Fruit fly (Drosophila melanogaster) whole organism, embryonic: ENCODE results near the gene Lerp.

Experiments
- Aef1 ChIP-seq: fragments of 200-800 bp; sonication (Bioruptor generic); IDR thresholded peaks from 3 replicates; pipeline ENCODE4 v1.3.6; 2022; ENCODE audit warnings: missing biosample characterization, missing genetic modification characterization
- Asciz ChIP-seq: fragments of 200-800 bp; sonication (Bioruptor generic); optimal IDR thresholded peaks from 2 replicates; lab custom pipeline; 2017; ENCODE audit warnings: missing biosample characterization, mild to moderate bottlenecking, missing genetic modification characterization, missing genetic modification reagents
- CG10366 ChIP-seq: fragments of 200-800 bp; sonication (Bioruptor generic); IDR thresholded peaks from 2 replicates; pipeline ENCODE4 v1.3.6; 2022; ENCODE audit warnings: missing biosample characterization, missing genetic modification characterization
- CG10431 ChIP-seq: fragments of 200-800 bp; sonication (Bioruptor generic); optimal IDR thresholded peaks from 3 replicates; lab custom pipeline; 2018; ENCODE audit warnings: missing biosample characterization, mild to moderate bottlenecking, missing genetic modification characterization
- CG10543 ChIP-seq: fragments of 200-800 bp; sonication (Bioruptor generic); optimal IDR thresholded peaks from 3 replicates; lab custom pipeline; 2017; ENCODE audit warnings: missing biosample characterization, mild to moderate bottlenecking, missing genetic modification characterization, moderate library complexity
- CG10654 ChIP-seq: fragments of 200-800 bp; sonication (Bioruptor generic); optimal IDR thresholded peaks from 2 replicates; lab custom pipeline; 2016; ENCODE audit warnings: missing biosample characterization, missing genetic modification characterization
- CG11723 ChIP-seq: fragments of 200-800 bp; sonication (Bioruptor generic); optimal IDR thresholded peaks from 2 replicates; lab custom pipeline; 2017; ENCODE audit warnings: missing biosample characterization, mild to moderate bottlenecking, missing genetic modification characterization
- CG12071 ChIP-seq: fragments of 200-800 bp; sonication (Bioruptor generic); optimal IDR thresholded peaks from 3 replicates; lab custom pipeline; 2018; ENCODE audit warnings: missing biosample characterization, mild to moderate bottlenecking, missing genetic modification characterization
- CG12219 ChIP-seq: fragments of 200-800 bp; sonication (Bioruptor generic); optimal IDR thresholded peaks from 3 replicates; lab custom pipeline; 2018; ENCODE audit warnings: missing biosample characterization, mild to moderate bottlenecking, missing genetic modification characterization
- CG13775 ChIP-seq: fragments of 200-800 bp; sonication (Bioruptor generic); optimal IDR thresholded peaks from 3 replicates; lab custom pipeline; 2017; ENCODE audit warnings: missing biosample characterization, mild to moderate bottlenecking, missing genetic modification characterization
- CG1647 ChIP-seq: fragments of 200-800 bp; sonication (Bioruptor generic); optimal IDR thresholded peaks from 3 replicates; lab custom pipeline; 2016; ENCODE audit warnings: missing biosample characterization, missing genetic modification characterization
- CG31365 ChIP-seq: fragments of 200-800 bp; sonication (Bioruptor generic); optimal IDR thresholded peaks from 2 replicates; lab custom pipeline; 2018; ENCODE audit warnings: missing biosample characterization, mild to moderate bottlenecking, missing genetic modification characterization
- CG7556 ChIP-seq: fragments of 200-800 bp; sonication (Bioruptor generic); optimal IDR thresholded peaks from 2 replicates; lab custom pipeline; 2017; ENCODE audit warnings: missing biosample characterization, mild to moderate bottlenecking, missing genetic modification characterization
- CG7963 ChIP-seq: fragments of 200-800 bp; sonication (Bioruptor generic); IDR thresholded peaks from 3 replicates; pipeline ENCODE4 v1.3.6; 2022; ENCODE audit warnings: missing biosample characterization, missing genetic modification characterization; ENCODE audit not compliant: partially characterized antibody
- CG8089 ChIP-seq: fragments of 200-800 bp; sonication (Bioruptor generic); optimal IDR thresholded peaks from 3 replicates; lab custom pipeline; 2016; ENCODE audit warnings: missing biosample characterization, missing genetic modification characterization
- CG8765 ChIP-seq: fragments of 200-800 bp; sonication (Bioruptor generic); IDR thresholded peaks from 2 replicates; pipeline ENCODE4 v1.3.6; 2022; ENCODE audit warnings: missing biosample characterization, missing genetic modification characterization
- CHES-1-like ChIP-seq: fragments of 200-800 bp; sonication (Bioruptor generic); optimal IDR thresholded peaks from 2 replicates; lab custom pipeline; 2016; ENCODE audit warnings: missing biosample characterization, missing genetic modification characterization
- Dek ChIP-seq: fragments of 200-800 bp; sonication (Bioruptor generic); optimal IDR thresholded peaks from 3 replicates; lab custom pipeline; 2019; ENCODE audit warnings: missing biosample characterization, mild to moderate bottlenecking, missing genetic modification characterization, moderate library complexity
- Dip3 ChIP-seq: fragments of 200-800 bp; sonication (Bioruptor generic); optimal IDR thresholded peaks from 3 replicates; lab custom pipeline; 2016; ENCODE audit warnings: missing biosample characterization, missing genetic modification characterization
- HLH3B ChIP-seq: fragments of 200-800 bp; sonication (Bioruptor generic); IDR thresholded peaks from 2 replicates; pipeline ENCODE4 v1.3.6; 2022; ENCODE audit warnings: missing biosample characterization, missing genetic modification characterization
- Med ChIP-seq: fragments of 200-800 bp; sonication (Bioruptor generic); peaks from one replicate; lab custom pipeline; 2016; ENCODE audit warnings: missing biosample characterization, missing genetic modification characterization, mild to moderate bottlenecking, inconsistent platforms, moderate library complexity
- Mes4 ChIP-seq: fragments of 200-800 bp; sonication (Bioruptor generic); optimal IDR thresholded peaks from 2 replicates; lab custom pipeline; 2016; ENCODE audit warnings: missing biosample characterization, missing genetic modification characterization
- NK7.1 ChIP-seq: fragments of 200-800 bp; sonication (Bioruptor generic); optimal IDR thresholded peaks from 3 replicates; lab custom pipeline; 2016; ENCODE audit warnings: missing biosample characterization, missing genetic modification characterization
- Nf-YB ChIP-seq: fragments of 200-800 bp; sonication (Bioruptor generic); optimal IDR thresholded peaks from 3 replicates; lab custom pipeline; 2019; ENCODE audit warnings: missing biosample characterization, mild to moderate bottlenecking, missing genetic modification characterization, moderate library complexity
- Pdp1 ChIP-seq, 2 experiments: fragments of 200-800 bp; sonication (Bioruptor generic); optimal IDR thresholded peaks; 3 replicates each; lab custom pipeline; 2016; ENCODE audit warnings: missing biosample characterization in 2 of 2, missing genetic modification characterization in 2 of 2, mild to moderate bottlenecking in 1 of 2, moderate library complexity in 1 of 2
- Sox100B ChIP-seq: fragments of 200-800 bp; sonication (Bioruptor generic); optimal IDR thresholded peaks from 3 replicates; lab custom pipeline; 2018; ENCODE audit warnings: missing biosample characterization, mild to moderate bottlenecking, missing genetic modification characterization
- Tbp ChIP-seq: fragments of >200 bp; optimal IDR thresholded peaks from 2 replicates; lab custom pipeline; 2018; ENCODE audit warnings: missing biosample characterization, missing genetic modification characterization
- Usf ChIP-seq: fragments of 200-800 bp; sonication (Bioruptor generic); optimal IDR thresholded peaks from 2 replicates; lab custom pipeline; 2017; ENCODE audit warnings: missing genotype, missing biosample characterization, missing genetic modification characterization
- Xbp1 ChIP-seq: fragments of 200-800 bp; sonication (Bioruptor generic); optimal IDR thresholded peaks from 3 replicates; lab custom pipeline; 2016; ENCODE audit warnings: missing biosample characterization, mild to moderate bottlenecking, missing genetic modification characterization
- amos ChIP-seq: fragments of 200-800 bp; sonication (Bioruptor generic); IDR thresholded peaks from 2 replicates; pipeline ENCODE4 v1.3.6; 2022; ENCODE audit warnings: missing biosample characterization, missing genetic modification characterization; ENCODE audit not compliant: partially characterized antibody
- ara ChIP-seq: fragments of 200-800 bp; sonication (Bioruptor generic); IDR thresholded peaks from 2 replicates; pipeline ENCODE4 v1.3.6; 2022; ENCODE audit warnings: missing biosample characterization, missing genetic modification characterization
- az2 ChIP-seq: fragments of 200-800 bp; sonication (Bioruptor generic); optimal IDR thresholded peaks from 3 replicates; lab custom pipeline; 2016; ENCODE audit warnings: missing biosample characterization, missing genetic modification characterization
- crp ChIP-seq, 2 experiments: fragments of 200-800 bp; sonication (Bioruptor generic); optimal IDR thresholded peaks; 2 replicates in 1 of 2; 3 replicates in 1 of 2; lab custom pipeline; 2017; ENCODE audit warnings: missing biosample characterization in 2 of 2, missing genetic modification characterization in 2 of 2, mild to moderate bottlenecking in 1 of 2, moderate library complexity in 1 of 2
- cwo ChIP-seq: fragments of 200-800 bp; sonication (Bioruptor generic); optimal IDR thresholded peaks from 3 replicates; lab custom pipeline; 2017; ENCODE audit warnings: missing biosample characterization, missing genetic modification characterization, mild to moderate bottlenecking, moderate library complexity, missing genetic modification reagents
- en ChIP-seq: fragments of 200-800 bp; sonication (Bioruptor generic); optimal IDR thresholded peaks from 2 replicates; lab custom pipeline; 2016; ENCODE audit warnings: missing biosample characterization, missing genetic modification characterization
- hkb ChIP-seq, 2 experiments: fragments of 200-800 bp in 1 of 2; fragments of >200 bp in 1 of 2; sonication (Bioruptor generic) in 1 of 2; IDR thresholded peaks in 1 of 2; optimal IDR thresholded peaks in 1 of 2; 2 replicates each; pipeline versions ENCODE4 v1.3.6 to Lab custom; 2017 to 2022; ENCODE audit warnings: missing biosample characterization in 1 of 2, missing genetic modification characterization in 1 of 2
- jing ChIP-seq: fragments of 200-800 bp; sonication (Bioruptor generic); optimal IDR thresholded peaks from 2 replicates; lab custom pipeline; 2018; ENCODE audit warnings: missing biosample characterization, mild to moderate bottlenecking, missing genetic modification characterization
- nom ChIP-seq: fragments of 200-800 bp; sonication (Bioruptor generic); optimal IDR thresholded peaks from 2 replicates; lab custom pipeline; 2017; ENCODE audit warnings: missing biosample characterization, missing genetic modification characterization, mild to moderate bottlenecking, moderate library complexity, missing genetic modification reagents
- odd ChIP-seq: fragments of 200-800 bp; sonication (Bioruptor generic); optimal IDR thresholded peaks from 2 replicates; lab custom pipeline; 2017; ENCODE audit warnings: missing biosample characterization, mild to moderate bottlenecking, missing genetic modification characterization
- otp ChIP-seq: fragments of 200-800 bp; sonication (Bioruptor generic); IDR thresholded peaks from 3 replicates; pipeline ENCODE4, ENCODE4 v1.3.6; 2022; ENCODE audit warnings: missing biosample characterization, missing genetic modification characterization
- pb ChIP-seq: fragments of 200-800 bp; sonication (Bioruptor generic); optimal IDR thresholded peaks from 3 replicates; lab custom pipeline; 2016; ENCODE audit warnings: missing biosample characterization, missing genetic modification characterization
- scrt ChIP-seq: fragments of 200-800 bp; sonication (Bioruptor generic); optimal IDR thresholded peaks from 2 replicates; lab custom pipeline; 2018; ENCODE audit warnings: missing biosample characterization, mild to moderate bottlenecking, missing genetic modification characterization, moderate library complexity
- shn ChIP-seq: fragments of 200-800 bp; sonication (Bioruptor generic); optimal IDR thresholded peaks from 3 replicates; lab custom pipeline; 2016; ENCODE audit warnings: missing biosample characterization, missing genetic modification characterization
- sob ChIP-seq: fragments of 200-800 bp; sonication (Bioruptor generic); IDR thresholded peaks from 2 replicates; pipeline ENCODE4 v1.3.6; 2022; ENCODE audit warnings: missing biosample characterization, missing genetic modification characterization
- tio ChIP-seq: fragments of 200-800 bp; sonication (Bioruptor generic); optimal IDR thresholded peaks from 2 replicates; lab custom pipeline; 2017; ENCODE audit warnings: missing biosample characterization, missing genetic modification characterization, inconsistent platforms
- toy ChIP-seq: fragments of 200-800 bp; sonication (Bioruptor generic); IDR thresholded peaks from 2 replicates; pipeline ENCODE4 v1.3.6; 2022; ENCODE audit warnings: missing biosample characterization, missing genetic modification characterization
- wor ChIP-seq: fragments of 200-800 bp; sonication (Bioruptor generic); IDR thresholded peaks from 2 replicates; pipeline ENCODE4 v1.3.6; 2022; ENCODE audit warnings: missing biosample characterization, missing genetic modification characterization

Lerp gene

dm6 chr3R:26866577-26867456 lies 3.9 kb upstream of the Lerp start, which contains the start of the genes ball and His2Av (continued):
- TF ChIP-seq crp (GFP tag; optimal IDR thresholded peaks at IDR 0.05; lab: Kevin White, UChicago) (peak in 1 of 2 experiments; percentile 61), toy (GFP tag; lab: Robert Waterston, UW) (no peak), CG8765 (peak; percentile 78), Med (GFP tag; lab: Kevin White, UChicago) (peak; percentile 99), en (GFP tag; lab: Kevin White, UChicago) (peak; percentile 62), Xbp1 (GFP tag; lab: Kevin White, UChicago) (peak; percentile 93), otp (GFP tag; lab: Robert Waterston, UW) (peak; percentile 89; the same call in 2 of the 3 replicates), CG12219 (GFP tag; lab: Kevin White, UChicago) (peak; percentile 63), jing (GFP tag; lab: Kevin White, UChicago) (peak; percentile 38), nom (peak; percentile 19), Sox100B (GFP tag; lab: Kevin White, UChicago) (peak; percentile 37), cwo (GFP tag; lab: Kevin White, UChicago) (peak; percentile 71), CG7963 (peak; percentile 89), CG10431 (GFP tag; lab: Kevin White, UChicago) (peak; percentile 40), CG10654 (peak; percentile 79), hkb (optimal IDR thresholded peaks at IDR 0.05; lab: Kevin White, UChicago) (peak; percentile 87), hkb (GFP tag; IDR thresholded peaks at IDR 0.05; lab: Robert Waterston, UW) (peak; percentile 84), Usf (peak; percentile 54), ara (GFP tag; lab: Robert Waterston, UW) (peak; percentile 61; the same call in 1 of the 2 replicates), NK7.1 (GFP tag; lab: Kevin White, UChicago) (peak; percentile 54), amos (GFP tag; lab: Robert Waterston, UW) (peak; percentile 95), CG13775 (GFP tag; lab: Kevin White, UChicago) (peak; percentile 85), az2 (GFP tag; lab: Kevin White, UChicago) (peak; percentile 90), CG10543 (GFP tag; lab: Kevin White, UChicago) (peak; percentile 77), sob (GFP tag; lab: Robert Waterston, UW) (peak; percentile 81), HLH3B (peak; percentile 69), Dek (tag; lab: Kevin White, UChicago) (peak; percentile 70), CG1647 (GFP tag; lab: Kevin White, UChicago) (peak; percentile 86), odd (GFP tag; lab: Kevin White, UChicago) (peak; percentile 56), Mes4 (GFP tag; lab: Kevin White, UChicago) (peak; percentile 83), CG31365 (tag; lab: Kevin White, UChicago) (peak; percentile 59), CG12071 (GFP tag; lab: Kevin White, UChicago) (peak; percentile 48), shn (GFP tag; lab: Kevin White, UChicago) (peak; percentile 88), Pdp1 (GFP tag; optimal IDR thresholded peaks at IDR 0.05; lab: Kevin White, UChicago) (peak; percentile 81 to 89), Nf-YB (GFP tag; lab: Kevin White, UChicago) (peak; percentile 47), pb (peak; percentile 57), CG7556 (GFP tag; lab: Kevin White, UChicago) (peak; percentile 65), Dip3 (GFP tag; lab: Kevin White, UChicago) (peak; percentile 87), Tbp (GFP tag; lab: Kevin White, UChicago) (no peak), Asciz (GFP tag; lab: Kevin White, UChicago) (peak; percentile 28), Aef1 (GFP tag; lab: Robert Waterston, UW) (peak; percentile 76), CG8089 (GFP tag; lab: Kevin White, UChicago) (peak; percentile 78), CG11723 (GFP tag; lab: Kevin White, UChicago) (peak; percentile 69), CHES-1-like (peak; percentile 93), wor (GFP tag; lab: Robert Waterston, UW) (peak; percentile 38; the same call in 1 of the 2 replicates), CG10366 (peak; percentile 74), scrt (GFP tag; lab: Kevin White, UChicago) (peak; percentile 75), tio (no peak)
